Worm (Caenorhabditis elegans) whole organism, late embryonic: Measurements from ENCODE around the gene ztf-17.

Experiments used
- C08G9.2 ChIP-seq: sonication (generic microtip); optimal IDR thresholded peaks from 2 replicates; lab custom pipeline; 2016; ENCODE audit warnings: mild to moderate bottlenecking, missing genetic modification characterization, moderate library complexity, missing compliant biosample characterization
- C38D4.7 ChIP-seq: fragments of 200-800 bp; sonication (Bioruptor generic); optimal IDR thresholded peaks from 2 replicates; lab custom pipeline; 2018; ENCODE audit warnings: mild to moderate bottlenecking, missing genetic modification characterization, moderate library complexity, missing compliant biosample characterization
- F13H6.1 ChIP-seq: sonication (generic microtip); optimal IDR thresholded peaks from 2 replicates; lab custom pipeline; 2016; ENCODE audit warnings: missing genetic modification characterization, missing compliant biosample characterization
- Y22D7AL.16 ChIP-seq: sonication (generic microtip); optimal IDR thresholded peaks from 2 replicates; lab custom pipeline; 2016; ENCODE audit warnings: missing genetic modification characterization, missing compliant biosample characterization
- ama-1 ChIP-seq: fragments of 150-350 bp; optimal IDR thresholded peaks from 2 replicates; lab custom pipeline; 2014
- ceh-18 ChIP-seq: sonication (generic microtip); optimal IDR thresholded peaks from 2 replicates; lab custom pipeline; 2016; ENCODE audit warnings: missing genetic modification characterization, missing compliant biosample characterization
- ceh-19 ChIP-seq: fragments of 200-800 bp; sonication (Bioruptor generic); optimal IDR thresholded peaks from 2 replicates; lab custom pipeline; 2018; ENCODE audit warnings: mild to moderate bottlenecking, missing genetic modification characterization, missing compliant biosample characterization
- ceh-22 ChIP-seq: sonication (generic microtip); optimal IDR thresholded peaks from 2 replicates; lab custom pipeline; 2017; ENCODE audit warnings: missing biosample characterization, missing genetic modification characterization
- ceh-30 ChIP-seq: fragments of 150-350 bp; optimal IDR thresholded peaks from 2 replicates; lab custom pipeline; 2014; ENCODE audit warnings: missing biosample characterization, missing genetic modification characterization
- ceh-31 ChIP-seq: sonication (generic microtip); optimal IDR thresholded peaks from 2 replicates; lab custom pipeline; 2016; ENCODE audit warnings: missing genetic modification characterization, missing compliant biosample characterization
- ceh-34 ChIP-seq: sonication (generic microtip); optimal IDR thresholded peaks from 2 replicates; lab custom pipeline; 2016; ENCODE audit warnings: mild to moderate bottlenecking, missing genetic modification characterization, missing compliant biosample characterization
- ceh-45 ChIP-seq: fragments of 200-800 bp; sonication (Bioruptor generic); IDR thresholded peaks from 2 replicates; pipeline ENCODE4 v1.3.6; 2022; ENCODE audit warnings: missing genetic modification reagents, missing genetic modification characterization, missing compliant biosample characterization
- ceh-48 ChIP-seq: sonication (generic microtip); optimal IDR thresholded peaks from 2 replicates; lab custom pipeline; 2016; ENCODE audit warnings: missing genetic modification characterization, inconsistent platforms, missing compliant biosample characterization
- ceh-6 ChIP-seq: fragments of 200-800 bp; sonication (Bioruptor generic); optimal IDR thresholded peaks from 2 replicates; lab custom pipeline; 2018; ENCODE audit warnings: mild to moderate bottlenecking, missing genetic modification characterization, missing compliant biosample characterization
- che-1 ChIP-seq: sonication (generic microtip); optimal IDR thresholded peaks from 2 replicates; lab custom pipeline; 2016; ENCODE audit warnings: mild to moderate bottlenecking, missing genetic modification characterization, missing compliant biosample characterization
- dve-1 ChIP-seq: sonication (generic microtip); optimal IDR thresholded peaks from 2 replicates; lab custom pipeline; 2017; ENCODE audit warnings: antibody characterized with exemption, mild to moderate bottlenecking, missing genetic modification characterization, missing compliant biosample characterization
- eyg-1 ChIP-seq: sonication (generic microtip); optimal IDR thresholded peaks from 2 replicates; lab custom pipeline; 2016; ENCODE audit warnings: missing genotype, missing genetic modification characterization, missing compliant biosample characterization
- fax-1 ChIP-seq: sonication (generic microtip); optimal IDR thresholded peaks from 2 replicates; lab custom pipeline; 2016; ENCODE audit warnings: missing genotype, missing genetic modification characterization, missing compliant biosample characterization
- fkh-10 ChIP-seq: fragments of 150-350 bp; optimal IDR thresholded peaks from 2 replicates; lab custom pipeline; 2014; ENCODE audit warnings: missing biosample characterization, missing genetic modification reagents, missing genetic modification characterization
- fkh-6 ChIP-seq: sonication (generic microtip); optimal IDR thresholded peaks from 2 replicates; lab custom pipeline; 2016; ENCODE audit warnings: missing genetic modification characterization, missing compliant biosample characterization
- gmeb-2 ChIP-seq: sonication (generic microtip); optimal IDR thresholded peaks from 2 replicates; lab custom pipeline; 2016; ENCODE audit warnings: missing genetic modification characterization, inconsistent platforms, missing compliant biosample characterization
- hlh-13 ChIP-seq: fragments of 200-800 bp; sonication (Bioruptor generic); optimal IDR thresholded peaks from 2 replicates; lab custom pipeline; 2018; ENCODE audit warnings: mild to moderate bottlenecking, missing genetic modification characterization, missing compliant biosample characterization
- hlh-30 ChIP-seq: sonication (generic microtip); optimal IDR thresholded peaks from 2 replicates; lab custom pipeline; 2017; ENCODE audit warnings: antibody characterized with exemption, missing genetic modification characterization, missing compliant biosample characterization; ENCODE audit not compliant: insufficient read depth
- hlh-6 ChIP-seq: sonication (generic microtip); optimal IDR thresholded peaks from 2 replicates; lab custom pipeline; 2016; ENCODE audit warnings: missing genotype, missing genetic modification characterization, missing compliant biosample characterization
- hlh-8 ChIP-seq: sonication (generic microtip); optimal IDR thresholded peaks from 2 replicates; lab custom pipeline; 2016; ENCODE audit warnings: missing genotype, missing genetic modification characterization, missing compliant biosample characterization
- lim-6 ChIP-seq: sonication (generic microtip); optimal IDR thresholded peaks from 2 replicates; lab custom pipeline; 2016; ENCODE audit warnings: missing genetic modification characterization, missing compliant biosample characterization
- lin-11 ChIP-seq: fragments of 200-800 bp; sonication (Bioruptor generic); optimal IDR thresholded peaks from 2 replicates; lab custom pipeline; 2018; ENCODE audit warnings: mild to moderate bottlenecking, missing genetic modification characterization, missing compliant biosample characterization
- nfya-1 ChIP-seq: sonication (generic microtip); optimal IDR thresholded peaks from 2 replicates; lab custom pipeline; 2017; ENCODE audit warnings: missing genetic modification characterization, mild to moderate bottlenecking, missing compliant biosample characterization, antibody characterized with exemption, moderate library complexity
- nhr-11 ChIP-seq: fragments of 150-350 bp; optimal IDR thresholded peaks from 2 replicates; lab custom pipeline; 2014; ENCODE audit warnings: missing biosample characterization, missing genetic modification characterization
- pax-1 ChIP-seq: fragments of 150-350 bp; optimal IDR thresholded peaks from 2 replicates; lab custom pipeline; 2014; ENCODE audit warnings: missing biosample characterization, missing genetic modification characterization
- pha-2 ChIP-seq: sonication (generic microtip); optimal IDR thresholded peaks from 2 replicates; lab custom pipeline; 2017; ENCODE audit warnings: mild to moderate bottlenecking, missing genetic modification characterization, missing compliant biosample characterization
- ref-2 ChIP-seq: sonication (generic microtip); optimal IDR thresholded peaks from 2 replicates; lab custom pipeline; 2016; ENCODE audit warnings: missing genetic modification characterization, missing compliant biosample characterization
- rnt-1 ChIP-seq: sonication (generic microtip); optimal IDR thresholded peaks from 2 replicates; lab custom pipeline; 2016; ENCODE audit warnings: missing genetic modification characterization, missing compliant biosample characterization
- sox-4 ChIP-seq: sonication (generic microtip); optimal IDR thresholded peaks from 2 replicates; lab custom pipeline; 2017; ENCODE audit warnings: mild to moderate bottlenecking, missing genetic modification characterization, inconsistent platforms, missing compliant biosample characterization
- tbx-7 ChIP-seq: sonication (generic microtip); optimal IDR thresholded peaks from 2 replicates; lab custom pipeline; 2016; ENCODE audit warnings: missing genotype, missing genetic modification characterization, missing compliant biosample characterization
- ttx-3 ChIP-seq: sonication (generic microtip); optimal IDR thresholded peaks from 2 replicates; lab custom pipeline; 2016; ENCODE audit warnings: missing genetic modification reagents, missing genetic modification characterization, missing compliant biosample characterization
- unc-3 ChIP-seq, 2 experiments: fragments of 200-800 bp in 1 of 2; sonication (Bioruptor generic) in 1 of 2; sonication (generic microtip) in 1 of 2; conservative IDR thresholded peaks in 1 of 2; optimal IDR thresholded peaks in 1 of 2; 2 replicates each; pipeline versions ENCODE4 v1.3.6 to Lab custom; 2016 to 2022; ENCODE audit warnings: missing compliant biosample characterization in 2 of 2, missing genetic modification characterization in 2 of 2, missing genetic modification reagents in 1 of 2
- unc-42 ChIP-seq: sonication (generic microtip); optimal IDR thresholded peaks from 2 replicates; lab custom pipeline; 2016; ENCODE audit warnings: missing genotype, missing genetic modification characterization, missing compliant biosample characterization
- unc-55 ChIP-seq: sonication (generic microtip); optimal IDR thresholded peaks from 2 replicates; lab custom pipeline; 2017; ENCODE audit warnings: missing biosample characterization, missing genetic modification reagents, missing genetic modification characterization
- unc-86 ChIP-seq: sonication (generic microtip); optimal IDR thresholded peaks from 2 replicates; lab custom pipeline; 2016; ENCODE audit warnings: missing genetic modification characterization, missing compliant biosample characterization
- ztf-16 ChIP-seq: sonication (generic microtip); optimal IDR thresholded peaks from 2 replicates; lab custom pipeline; 2017; ENCODE audit warnings: missing genetic modification characterization, missing compliant biosample characterization

Gene ztf-17

DNA sequence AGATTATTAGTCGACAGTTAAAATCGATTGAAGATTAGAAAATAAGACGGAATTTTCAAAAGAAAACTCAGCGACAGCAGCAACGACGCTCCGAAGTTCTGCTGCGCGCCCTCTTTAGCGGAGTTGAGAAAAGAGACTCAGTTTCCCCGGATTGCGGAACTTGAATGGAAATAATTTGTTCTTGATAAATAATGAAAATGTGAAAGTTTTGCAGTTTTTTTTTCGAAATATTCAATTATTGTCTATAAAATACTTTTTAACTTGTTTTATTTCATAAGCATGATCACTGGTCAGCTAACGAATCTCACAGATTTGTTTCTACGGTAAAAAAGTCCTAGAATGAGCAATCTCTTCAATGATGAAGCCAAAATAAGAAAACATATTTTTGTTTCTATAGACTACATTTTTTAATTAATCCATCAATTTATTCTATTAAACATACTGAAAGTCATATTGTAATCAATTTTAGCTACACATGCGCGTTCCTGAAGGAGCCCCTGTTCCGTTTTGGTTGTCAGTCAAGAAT, 12.4 kb downstream of the ztf-17 start, which contains the start of the genes cec-3 and T09A5.15 (continued):
- no peak for TF ChIP-seq hlh-6 (tag; lab: Kevin White, UChicago)
- no peak for TF ChIP-seq unc-55
- TF ChIP-seq C08G9.2 = peak; percentile 69
- no peak for TF ChIP-seq hlh-30 (tag; lab: Kevin White, UChicago)
- TF ChIP-seq lim-6 (tag; lab: Kevin White, UChicago) = no peak
- no peak for TF ChIP-seq pha-2 (tag; lab: Kevin White, UChicago)
- peak; percentile 47 for TF ChIP-seq hlh-8 (tag; lab: Kevin White, UChicago)
- TF ChIP-seq ztf-16 (tag; lab: Kevin White, UChicago) = no peak
- peak; percentile 12 for TF ChIP-seq fax-1 (tag; lab: Kevin White, UChicago)
- TF ChIP-seq unc-3 (GFP tag; conservative IDR thresholded peaks at IDR 0.05; lab: Robert Waterston, UW) = no peak
- no peak for TF ChIP-seq unc-3 (tag; optimal IDR thresholded peaks at IDR 0.05; lab: Kevin White, UChicago)
- no peak for TF ChIP-seq ceh-30 (tag; lab: Kevin White, UChicago)
- no peak for TF ChIP-seq lin-11 (tag; lab: Kevin White, UChicago)
- no peak for TF ChIP-seq ceh-19
- TF ChIP-seq dve-1 = no peak
- TF ChIP-seq che-1 (tag; lab: Kevin White, UChicago) = no peak

DNA sequence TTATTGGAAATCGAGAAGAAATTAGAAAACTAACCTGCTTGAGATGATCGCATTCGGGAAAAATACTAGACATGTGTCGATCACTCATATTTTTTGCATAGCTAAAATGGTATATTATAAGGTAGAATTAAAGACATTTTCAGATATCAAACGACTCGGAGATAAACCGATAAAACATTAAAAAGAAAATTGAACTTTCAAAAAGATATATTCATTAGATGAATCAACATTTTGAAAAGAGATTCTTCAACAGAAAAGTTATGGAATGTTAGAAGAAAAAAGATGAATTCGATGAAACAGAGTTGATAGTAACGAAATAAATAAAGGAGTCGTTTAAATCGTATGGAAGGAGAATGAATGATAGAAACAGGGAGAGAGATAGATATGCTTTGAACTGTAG, 14.3 kb downstream of the ztf-17 start, which contains the start of gene mdmh-35:
mdmh-35 (minus strand) TSS at position 101 of the 400 bp plus-strand sequence.
- no peak for TF ChIP-seq fkh-6 (tag; lab: Kevin White, UChicago)
- no peak for TF ChIP-seq unc-55
- TF ChIP-seq ceh-18 = no peak
- TF ChIP-seq sox-4 (tag; lab: Kevin White, UChicago) = no peak
- no peak for TF ChIP-seq C08G9.2
- no peak for TF ChIP-seq C38D4.7
- TF ChIP-seq hlh-30 (tag; lab: Kevin White, UChicago) = no peak
- TF ChIP-seq che-1 (tag; lab: Kevin White, UChicago) = no peak
- no peak for TF ChIP-seq ama-1 (lab: Kevin White, UChicago)
- no peak for TF ChIP-seq ceh-22 (tag; lab: Kevin White, UChicago)
- TF ChIP-seq unc-86 (tag; lab: Kevin White, UChicago) = no peak
- no peak for TF ChIP-seq Y22D7AL.16 (tag; lab: Kevin White, UChicago)
- no peak for TF ChIP-seq tbx-7
- TF ChIP-seq ceh-31 (tag; lab: Kevin White, UChicago) = no peak

DNA sequence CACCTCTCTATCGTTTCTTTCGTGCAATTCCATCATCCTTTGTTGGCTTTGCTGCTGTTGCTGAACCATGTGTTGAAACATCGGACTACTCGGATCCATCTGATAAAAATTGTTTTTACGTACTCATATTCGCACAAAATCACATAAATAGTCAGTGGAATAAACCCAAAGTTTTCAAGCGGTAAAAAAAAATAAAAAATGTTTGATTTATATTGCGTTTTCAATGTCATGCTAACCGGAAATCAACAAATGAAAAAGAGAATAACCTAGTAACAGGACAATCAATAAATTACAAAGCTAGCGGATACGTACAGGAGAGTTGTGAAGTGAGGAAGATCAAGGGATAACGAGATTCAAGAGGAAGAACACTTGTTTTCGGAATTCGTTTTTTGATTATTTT, 15.0 kb downstream of the ztf-17 start, which contains the start of gene mdt-10:
mdt-10 (minus strand) TSS at position 101 of the 400 bp plus-strand sequence.
- TF ChIP-seq F13H6.1 (tag; lab: Kevin White, UChicago) (no peak), fkh-10 (no peak), ceh-45 (GFP tag; lab: Robert Waterston, UW) (no peak), ceh-34 (tag; lab: Kevin White, UChicago) (no peak), nfya-1 (no peak), ceh-48 (tag; lab: Kevin White, UChicago) (no peak), ceh-30 (tag; lab: Kevin White, UChicago) (no peak), rnt-1 (tag; lab: Kevin White, UChicago) (no peak), ceh-6 (GFP tag; lab: Kevin White, UChicago) (no peak), eyg-1 (tag; lab: Kevin White, UChicago) (no peak), nhr-11 (tag; lab: Kevin White, UChicago) (no peak), pax-1 (tag; lab: Kevin White, UChicago) (no peak), fax-1 (tag; lab: Kevin White, UChicago) (no peak), ttx-3 (no peak), unc-42 (no peak), sox-4 (tag; lab: Kevin White, UChicago) (no peak), ref-2 (tag; lab: Kevin White, UChicago) (no peak), hlh-13 (GFP tag; lab: Kevin White, UChicago) (no peak), lin-11 (tag; lab: Kevin White, UChicago) (no peak), gmeb-2 (tag; lab: Kevin White, UChicago) (no peak)
